Fruit fly (Drosophila melanogaster): Measurements from ENCODE around the gene CG17826.

The CG17826 gene

dm6 chr3L:11953783-11954182 is 4.1 kb downstream of the CG17826 start, which contains the start of gene CG7248:
TSS of gene CG7248 (plus strand) at chr3L:11954083.
- TF ChIP-seq Myc (optimal IDR thresholded peaks at IDR 0.05) (no peak), h (optimal IDR thresholded peaks at IDR 0.05) (no peak), Sin3A (optimal IDR thresholded peaks at IDR 0.05) (no peak), ttk (optimal IDR thresholded peaks at IDR 0.05) (no peak), insv (optimal IDR thresholded peaks at IDR 0.05) (no peak), psq (optimal IDR thresholded peaks at IDR 0.05) (no peak)

dm6 chr3L:11957669-11958333 is 8.2 kb downstream of the CG17826 start, which contains the start of the genes CG11570 and CG43294:
TSS of gene CG11570 (minus strand) at chr3L:11957769.
TSS of gene CG43294 (plus strand) at chr3L:11958283.
- TF ChIP-seq h (optimal IDR thresholded peaks at IDR 0.05), result no peak
- TF ChIP-seq ttk (optimal IDR thresholded peaks at IDR 0.05), result no peak
- no peak for TF ChIP-seq Myc (optimal IDR thresholded peaks at IDR 0.05)
- TF ChIP-seq Sin3A (optimal IDR thresholded peaks at IDR 0.05), result no peak
- TF ChIP-seq insv (optimal IDR thresholded peaks at IDR 0.05), result no peak
- TF ChIP-seq psq (optimal IDR thresholded peaks at IDR 0.05), result no peak

dm6 chr3L:11966104-11966503 is 16.5 kb downstream of the CG17826 start, which contains the start of gene prc:
TSS of gene prc (minus strand) at chr3L:11966131.
- TF ChIP-seq ttk (optimal IDR thresholded peaks at IDR 0.05) (no peak), psq (optimal IDR thresholded peaks at IDR 0.05) (no peak), h (optimal IDR thresholded peaks at IDR 0.05) (no peak), insv (optimal IDR thresholded peaks at IDR 0.05) (no peak), Myc (optimal IDR thresholded peaks at IDR 0.05) (no peak), Sin3A (optimal IDR thresholded peaks at IDR 0.05) (no peak)

dm6 chr3L:11972879-11973278 is 23.2 kb downstream of the CG17826 start, which contains the start of gene Muc68E:
TSS of gene Muc68E (minus strand) at chr3L:11972979.
- TF ChIP-seq ttk (optimal IDR thresholded peaks at IDR 0.05) (no peak), Sin3A (optimal IDR thresholded peaks at IDR 0.05) (no peak), h (optimal IDR thresholded peaks at IDR 0.05) (no peak), insv (optimal IDR thresholded peaks at IDR 0.05) (no peak), Myc (optimal IDR thresholded peaks at IDR 0.05) (no peak), psq (optimal IDR thresholded peaks at IDR 0.05) (no peak)

dm6 chr3L:11973690-11974089 is 24.1 kb downstream of the CG17826 start, which contains the start of gene CG42397:
TSS of gene CG42397 (minus strand) at chr3L:11973790.
- no peak for TF ChIP-seq ttk (optimal IDR thresholded peaks at IDR 0.05)
- no peak for TF ChIP-seq Myc (optimal IDR thresholded peaks at IDR 0.05)
- no peak for TF ChIP-seq h (optimal IDR thresholded peaks at IDR 0.05)
- no peak for TF ChIP-seq insv (optimal IDR thresholded peaks at IDR 0.05)

- TF ChIP-seq psq (optimal IDR thresholded peaks at IDR 0.05), result no peak
- TF ChIP-seq insv (optimal IDR thresholded peaks at IDR 0.05), result no peak
- TF ChIP-seq Myc (optimal IDR thresholded peaks at IDR 0.05), result no peak
- no peak for TF ChIP-seq Sin3A (optimal IDR thresholded peaks at IDR 0.05)
- no peak for TF ChIP-seq h (optimal IDR thresholded peaks at IDR 0.05)
- TF ChIP-seq ttk (optimal IDR thresholded peaks at IDR 0.05), result no peak
These were observed 25.0 kb downstream of the CG17826 start, which contains the start of gene CG14125 for dm6 chr3L:11974605-11975004. TSS of gene CG14125 (plus strand) at chr3L:11974905.

dm6 chr3L:11975811-11976210 is 26.2 kb downstream of the CG17826 start, which contains the start of gene CG43896:
TSS of gene CG43896 (plus strand) at chr3L:11976111.
- TF ChIP-seq Sin3A (optimal IDR thresholded peaks at IDR 0.05) (no peak), insv (optimal IDR thresholded peaks at IDR 0.05) (no peak), Myc (optimal IDR thresholded peaks at IDR 0.05) (no peak), ttk (optimal IDR thresholded peaks at IDR 0.05) (no peak), h (optimal IDR thresholded peaks at IDR 0.05) (no peak), psq (optimal IDR thresholded peaks at IDR 0.05) (no peak)

dm6 chr3L:11984606-11985005 is 35.0 kb downstream of the CG17826 start, which contains the start of gene CG6938:
TSS of gene CG6938 (plus strand) at chr3L:11984906.
- TF ChIP-seq insv (optimal IDR thresholded peaks at IDR 0.05) (no peak), Myc (optimal IDR thresholded peaks at IDR 0.05) (no peak), h (optimal IDR thresholded peaks at IDR 0.05) (no peak), Sin3A (optimal IDR thresholded peaks at IDR 0.05) (no peak), ttk (optimal IDR thresholded peaks at IDR 0.05) (no peak)

dm6 chr3L:11990436-11990835 is 40.8 kb downstream of the CG17826 start, which contains the start of gene CG6931:
TSS of gene CG6931 (plus strand) at chr3L:11990736.
- TF ChIP-seq Sin3A (optimal IDR thresholded peaks at IDR 0.05) (no peak), insv (optimal IDR thresholded peaks at IDR 0.05) (no peak), Myc (optimal IDR thresholded peaks at IDR 0.05) (no peak), ttk (optimal IDR thresholded peaks at IDR 0.05) (no peak), h (optimal IDR thresholded peaks at IDR 0.05) (no peak)

- TF ChIP-seq Myc (optimal IDR thresholded peaks at IDR 0.05) (no peak), insv (optimal IDR thresholded peaks at IDR 0.05) (no peak), Sin3A (optimal IDR thresholded peaks at IDR 0.05) (no peak), h (optimal IDR thresholded peaks at IDR 0.05) (no peak), ttk (optimal IDR thresholded peaks at IDR 0.05) (no peak), psq (optimal IDR thresholded peaks at IDR 0.05) (no peak)
These were observed 43.3 kb downstream of the CG17826 start, which contains the start of gene viaf for dm6 chr3L:11992960-11993359. TSS of gene viaf (minus strand) at chr3L:11993179.

dm6 chr3L:11997959-11998358 is 48.3 kb downstream of the CG17826 start, which contains the start of gene Grip163:
TSS of gene Grip163 (minus strand) at chr3L:11998138.
- TF ChIP-seq insv (optimal IDR thresholded peaks at IDR 0.05), result no peak

Data from Kc167 (cell line).